In the genomic region with DNA sequence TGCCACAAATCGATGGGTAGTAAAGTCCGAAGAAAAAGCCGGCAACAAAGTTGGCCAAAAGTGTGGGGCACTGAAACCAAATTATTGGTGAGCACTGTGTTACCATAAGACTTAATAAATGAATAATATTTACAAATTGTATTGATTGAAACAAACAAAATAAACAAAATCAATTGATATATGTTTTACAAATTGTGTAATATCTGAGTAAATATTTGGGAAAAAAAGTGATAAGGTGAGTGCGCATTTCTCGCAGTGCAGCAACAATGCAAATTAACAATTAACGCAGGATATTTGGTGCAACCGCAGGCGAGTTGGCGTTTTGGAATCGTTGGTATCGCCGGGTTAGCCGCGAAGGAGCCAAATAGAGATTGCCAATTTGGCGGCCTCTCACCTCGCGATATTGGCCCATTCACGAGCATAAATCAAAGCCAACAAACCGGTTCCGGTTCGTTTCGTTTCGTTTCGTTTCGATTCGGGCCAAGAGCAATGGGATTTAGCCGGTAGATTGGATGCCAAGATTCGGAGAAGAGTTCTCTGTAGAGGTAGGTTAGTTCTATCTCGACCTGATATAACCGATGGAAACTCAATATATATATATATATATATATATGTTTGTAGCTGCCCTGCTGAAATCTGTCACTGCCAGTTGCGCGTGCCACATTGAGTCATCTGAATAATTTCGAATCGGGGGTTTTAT, we compare ENCODE assay signal across 1 fruit fly cellular context.
TF ChIP-seq lines count a peak whose summit lies in the region.

No protein-coding gene starts in this region.

TF ChIP-seq in whole organism, prepupa, 60 proteins besides CTCF, POLR2A, EP300 and RAD21 (continued from another document):
- no peak for TF ChIP-seq salr (GFP tag; optimal IDR thresholded peaks at IDR 0.05; lab: Kevin White, UChicago)
- no peak for TF ChIP-seq CG3032 (tag; optimal IDR thresholded peaks at IDR 0.05; lab: Kevin White, UChicago)
- TF ChIP-seq CG32006 (GFP tag; optimal IDR thresholded peaks at IDR 0.05; lab: Kevin White, UChicago): peak; percentile 36
- TF ChIP-seq Eip93F (GFP tag; optimal IDR thresholded peaks at IDR 0.05; lab: Kevin White, UChicago): no peak
- TF ChIP-seq dac (GFP tag; optimal IDR thresholded peaks at IDR 0.05; lab: Kevin White, UChicago): no peak
- TF ChIP-seq CG6163 (GFP tag; IDR thresholded peaks at IDR 0.05; lab: Robert Waterston, UW): peak; percentile 42; the same call in 1 of the 3 replicates
- TF ChIP-seq Ets96B (tag; optimal IDR thresholded peaks at IDR 0.05; lab: Kevin White, UChicago): peak; percentile 7
- no peak for TF ChIP-seq Blimp-1 (GFP tag; optimal IDR thresholded peaks at IDR 0.05; lab: Kevin White, UChicago)
- TF ChIP-seq CG7368 (GFP tag; optimal IDR thresholded peaks at IDR 0.05; lab: Kevin White, UChicago): no peak
- no peak for TF ChIP-seq spab (GFP tag; optimal IDR thresholded peaks at IDR 0.05; lab: Kevin White, UChicago)
- TF ChIP-seq CG8119 (GFP tag; IDR thresholded peaks at IDR 0.05; lab: Robert Waterston, UW): no peak
- no peak for TF ChIP-seq vri (GFP tag; optimal IDR thresholded peaks at IDR 0.05; lab: Kevin White, UChicago)
- no peak for TF ChIP-seq CG4318 (GFP tag; optimal IDR thresholded peaks at IDR 0.05; lab: Kevin White, UChicago)
- TF ChIP-seq acj6 (GFP tag; optimal IDR thresholded peaks at IDR 0.05; lab: Kevin White, UChicago): no peak
- 0 out of 2 replicates have a peak, but pooled peaks have one; percentile 8 for TF ChIP-seq CG15336 (GFP tag; IDR thresholded peaks at IDR 0.05; lab: Robert Waterston, UW)
- TF ChIP-seq Hr4 (GFP tag; optimal IDR thresholded peaks at IDR 0.05; lab: Kevin White, UChicago): no peak
- TF ChIP-seq Eip78C (GFP tag; lab: Kevin White, UChicago): peak; percentile 72
- no peak for TF ChIP-seq cyc (GFP tag; optimal IDR thresholded peaks at IDR 0.05; lab: Kevin White, UChicago)
- peak; percentile 4 for TF ChIP-seq CG3919 (GFP tag; optimal IDR thresholded peaks at IDR 0.05; lab: Kevin White, UChicago)
- no peak for TF ChIP-seq CG11294 (GFP tag; IDR thresholded peaks at IDR 0.05; lab: Robert Waterston, UW)
- no peak for TF ChIP-seq Sox102F (GFP tag; optimal IDR thresholded peaks at IDR 0.05; lab: Kevin White, UChicago)
- TF ChIP-seq Hr38 (GFP tag; optimal IDR thresholded peaks at IDR 0.05; lab: Kevin White, UChicago): no peak
TF ChIP-seq in whole organism, prepupa: peak in this region for 14.
